Worm (Caenorhabditis elegans) whole organism, mixed stage, embryonic: ENCODE data around the gene bus-1.

Experiments
- M03D4.4 ChIP-seq: sonication (generic microtip); optimal IDR thresholded peaks from 2 replicates; lab custom pipeline; 2017; ENCODE audit warnings: mild to moderate bottlenecking, missing genetic modification characterization, missing compliant biosample characterization
- bed-3 ChIP-seq: fragments of 200-800 bp; sonication (Bioruptor generic); optimal IDR thresholded peaks from 3 replicates; lab custom pipeline; 2018; ENCODE audit warnings: mild to moderate bottlenecking, missing genetic modification characterization, moderate library complexity, missing compliant biosample characterization
- ceh-43 ChIP-seq: fragments of 200-800 bp; sonication (Bioruptor generic); optimal IDR thresholded peaks from 2 replicates; lab custom pipeline; 2018; ENCODE audit warnings: mild to moderate bottlenecking, missing genetic modification characterization, moderate library complexity, missing compliant biosample characterization
- ces-1 ChIP-seq: fragments of 150-350 bp; optimal IDR thresholded peaks from 2 replicates; lab custom pipeline; 2014; ENCODE audit warnings: missing biosample characterization, missing genetic modification reagents, missing genetic modification characterization
- cnd-1 ChIP-seq: fragments of 200-800 bp; sonication (Bioruptor generic); optimal IDR thresholded peaks from 2 replicates; lab custom pipeline; 2018; ENCODE audit warnings: mild to moderate bottlenecking, missing genetic modification characterization, missing compliant biosample characterization
- drap-1 ChIP-seq: fragments of 200-800 bp; sonication (Bioruptor generic); optimal IDR thresholded peaks from 3 replicates; lab custom pipeline; 2018; ENCODE audit warnings: mild to moderate bottlenecking, missing genetic modification characterization, missing compliant biosample characterization
- elt-1 ChIP-seq: sonication (generic microtip); optimal IDR thresholded peaks from 2 replicates; lab custom pipeline; 2017; ENCODE audit warnings: missing genetic modification characterization, mild to moderate bottlenecking, missing compliant biosample characterization, antibody characterized with exemption, moderate library complexity, borderline replicate concordance; ENCODE audit not compliant: insufficient read depth
- flh-1 ChIP-seq: fragments of 200-800 bp; sonication (Bioruptor generic); optimal IDR thresholded peaks from 2 replicates; lab custom pipeline; 2018; ENCODE audit warnings: mild to moderate bottlenecking, missing genetic modification characterization, moderate library complexity, missing compliant biosample characterization
- ham-2 ChIP-seq: fragments of 200-800 bp; sonication (Bioruptor generic); optimal IDR thresholded peaks from 2 replicates; lab custom pipeline; 2018; ENCODE audit warnings: mild to moderate bottlenecking, missing genetic modification characterization, missing compliant biosample characterization
- hlh-1 ChIP-seq: fragments of 150-350 bp; optimal IDR thresholded peaks from 2 replicates; lab custom pipeline; 2014; ENCODE audit warnings: missing biosample characterization, missing genetic modification reagents, missing genetic modification characterization
- lin-32 ChIP-seq: fragments of 200-800 bp; sonication (Bioruptor generic); optimal IDR thresholded peaks from 2 replicates; lab custom pipeline; 2018; ENCODE audit warnings: mild to moderate bottlenecking, missing genetic modification characterization, missing compliant biosample characterization
- lsy-2 ChIP-seq: fragments of 150-350 bp; optimal IDR thresholded peaks from 2 replicates; lab custom pipeline; 2014; ENCODE audit warnings: missing biosample characterization, missing genetic modification characterization
- mab-5 ChIP-seq: fragments of 150-350 bp; optimal IDR thresholded peaks from 2 replicates; lab custom pipeline; 2014; ENCODE audit warnings: missing biosample characterization, missing genetic modification characterization
- mep-1 ChIP-seq: fragments of 150-350 bp; optimal IDR thresholded peaks from 2 replicates; lab custom pipeline; 2017; ENCODE audit warnings: missing biosample characterization, missing genetic modification reagents, missing genetic modification characterization, inconsistent platforms
- nhr-12 ChIP-seq: fragments of 150-350 bp; optimal IDR thresholded peaks from 2 replicates; lab custom pipeline; 2014; ENCODE audit warnings: missing biosample characterization, missing genetic modification characterization
- nhr-2 ChIP-seq: fragments of 150-350 bp; optimal IDR thresholded peaks from 2 replicates; lab custom pipeline; 2014; ENCODE audit warnings: missing biosample characterization, missing genetic modification characterization
- nhr-237 ChIP-seq: fragments of 150-350 bp; optimal IDR thresholded peaks from 2 replicates; lab custom pipeline; 2014; ENCODE audit warnings: missing biosample characterization, missing genetic modification characterization
- nhr-28 ChIP-seq: fragments of 150-350 bp; optimal IDR thresholded peaks from 2 replicates; lab custom pipeline; 2014; ENCODE audit warnings: missing biosample characterization, missing genetic modification characterization
- pha-4 ChIP-seq: fragments of 150-350 bp; optimal IDR thresholded peaks from 2 replicates; lab custom pipeline; 2018; ENCODE audit warnings: missing biosample characterization, missing genetic modification reagents, missing genetic modification characterization
- sem-2 ChIP-seq: fragments of 200-800 bp; sonication (Bioruptor generic); optimal IDR thresholded peaks from 2 replicates; lab custom pipeline; 2018; ENCODE audit warnings: mild to moderate bottlenecking, missing genetic modification characterization, missing compliant biosample characterization
- snpc-4 ChIP-seq: fragments of 150-350 bp; optimal IDR thresholded peaks from 2 replicates; lab custom pipeline; 2014; ENCODE audit warnings: missing biosample characterization, missing genetic modification characterization
- sptf-1 ChIP-seq: sonication (generic microtip); optimal IDR thresholded peaks from 2 replicates; lab custom pipeline; 2017; ENCODE audit warnings: mild to moderate bottlenecking, missing genetic modification characterization, moderate library complexity, missing compliant biosample characterization
- tbx-8 ChIP-seq: fragments of 200-800 bp; sonication (Bioruptor generic); optimal IDR thresholded peaks from 2 replicates; lab custom pipeline; 2018; ENCODE audit warnings: mild to moderate bottlenecking, missing genetic modification characterization, moderate library complexity, missing compliant biosample characterization
- unc-120 ChIP-seq: sonication (generic microtip); optimal IDR thresholded peaks from 2 replicates; lab custom pipeline; 2017; ENCODE audit warnings: missing genetic modification characterization, missing compliant biosample characterization; ENCODE audit not compliant: poor library complexity, severe bottlenecking
- unc-39 ChIP-seq: fragments of 150-350 bp; optimal IDR thresholded peaks from 2 replicates; lab custom pipeline; 2014; ENCODE audit warnings: missing biosample characterization, missing genetic modification characterization
- unc-62 ChIP-seq: fragments of 150-350 bp; optimal IDR thresholded peaks from 2 replicates; lab custom pipeline; 2014; ENCODE audit warnings: missing biosample characterization, missing genetic modification reagents, missing genetic modification characterization
- zip-8 ChIP-seq: fragments of 150-350 bp; optimal IDR thresholded peaks from 2 replicates; lab custom pipeline; 2014; ENCODE audit warnings: missing biosample characterization, missing genetic modification characterization
- ztf-11 ChIP-seq: fragments of 150-350 bp; optimal IDR thresholded peaks from 2 replicates; lab custom pipeline; 2014; ENCODE audit warnings: missing biosample characterization, missing genetic modification characterization

bus-1 gene

DNA sequence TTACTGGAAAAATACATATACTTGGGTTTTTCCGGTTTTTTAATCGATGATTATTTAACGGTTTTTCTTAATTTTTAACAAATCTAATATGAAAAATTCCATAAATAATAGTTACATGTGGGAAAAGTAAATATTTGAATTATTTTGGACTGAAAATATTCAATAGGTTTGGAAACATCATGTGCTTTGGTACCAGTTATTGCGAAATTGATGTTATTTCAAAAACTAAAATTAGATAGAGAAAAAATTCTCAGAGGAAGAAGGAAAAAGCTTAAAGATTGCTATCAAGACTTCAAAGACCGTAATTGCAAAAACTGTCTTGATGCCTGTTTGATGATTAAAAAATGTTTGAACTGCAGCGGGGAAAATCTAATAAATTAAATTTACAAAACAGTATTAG lies 40.4 kb upstream of the bus-1 start:
- TF ChIP-seq mab-5 (tag; lab: Kevin White, UChicago) (no peak), drap-1 (GFP tag; lab: Kevin White, UChicago) (no peak), mep-1 (tag; lab: Kevin White, UChicago) (no peak), ceh-43 (no peak), bed-3 (no peak), snpc-4 (tag; lab: Kevin White, UChicago) (no peak), flh-1 (GFP tag; lab: Kevin White, UChicago) (no peak), ztf-11 (tag; lab: Kevin White, UChicago) (no peak), tbx-8 (no peak), cnd-1 (no peak), unc-120 (tag; lab: Kevin White, UChicago) (no peak), zip-8 (tag; lab: Kevin White, UChicago) (no peak), lsy-2 (no peak), nhr-12 (tag; lab: Kevin White, UChicago) (no peak), pha-4 (tag; lab: Kevin White, UChicago) (no peak), nhr-237 (tag; lab: Kevin White, UChicago) (no peak), nhr-2 (tag; lab: Kevin White, UChicago) (no peak)
- TF ChIP-seq, all 35 proteins: peak for 0

DNA sequence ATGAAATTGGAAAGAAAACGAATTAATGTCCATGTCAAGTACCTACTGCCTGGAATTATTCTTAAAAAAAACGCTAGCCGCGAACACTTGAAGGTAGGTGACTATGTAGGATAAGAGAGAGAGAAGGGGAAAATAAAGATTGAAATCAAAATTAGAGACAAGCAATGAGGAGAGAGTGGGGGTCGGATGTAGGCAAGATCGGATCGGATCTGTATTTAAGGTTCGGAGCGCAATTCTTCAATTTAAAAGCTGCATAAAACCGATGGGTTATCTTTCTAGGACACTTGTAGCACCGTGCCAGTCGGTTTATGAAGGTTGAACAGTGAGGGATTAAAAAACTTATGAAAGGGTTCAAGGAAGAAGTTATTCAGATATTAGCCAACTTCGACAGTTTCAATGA lies 38.5 kb upstream of the bus-1 start:
- TF ChIP-seq elt-1 (peak; percentile 64), sptf-1 (tag; lab: Kevin White, UChicago) (no peak)

DNA sequence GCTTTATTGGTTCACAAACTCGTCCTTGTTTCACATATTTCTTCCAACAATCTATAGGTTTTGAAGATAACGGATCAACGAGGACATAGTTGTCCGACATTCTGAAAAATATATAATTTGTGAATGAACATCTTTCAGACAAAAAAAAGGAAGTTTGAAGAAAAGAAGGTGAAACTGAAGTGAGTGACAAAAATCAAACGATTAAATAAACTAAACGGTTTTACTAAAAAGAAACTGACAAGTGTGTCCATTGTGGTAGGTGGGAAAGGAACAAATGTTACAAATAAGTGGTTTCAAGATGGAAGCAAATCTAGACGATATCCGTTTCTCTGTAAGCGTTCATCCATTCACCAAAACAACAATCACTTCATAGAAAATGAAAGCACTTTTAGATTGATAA lies 37.7 kb upstream of the bus-1 start, which contains the start of gene C25E10.12:
Gene C25E10.12, minus strand, starts transcription at position 101 of the 400 bp plus-strand sequence.
- TF ChIP-seq hlh-1 (tag; lab: Kevin White, UChicago): no peak
- TF ChIP-seq ztf-11 (tag; lab: Kevin White, UChicago): no peak
- no peak for TF ChIP-seq sptf-1 (tag; lab: Kevin White, UChicago)
- no peak for TF ChIP-seq cnd-1
- no peak for TF ChIP-seq pha-4 (tag; lab: Kevin White, UChicago)
- no peak for TF ChIP-seq nhr-12 (tag; lab: Kevin White, UChicago)
- TF ChIP-seq ham-2 (GFP tag; lab: Kevin White, UChicago): no peak
- no peak for TF ChIP-seq flh-1 (GFP tag; lab: Kevin White, UChicago)
- TF ChIP-seq unc-39 (tag; lab: Kevin White, UChicago): no peak
- TF ChIP-seq lin-32 (GFP tag; lab: Kevin White, UChicago): no peak
- TF ChIP-seq unc-120 (tag; lab: Kevin White, UChicago): no peak
- no peak for TF ChIP-seq mab-5 (tag; lab: Kevin White, UChicago)
- no peak for TF ChIP-seq bed-3
- no peak for TF ChIP-seq M03D4.4 (tag; lab: Kevin White, UChicago)

DNA sequence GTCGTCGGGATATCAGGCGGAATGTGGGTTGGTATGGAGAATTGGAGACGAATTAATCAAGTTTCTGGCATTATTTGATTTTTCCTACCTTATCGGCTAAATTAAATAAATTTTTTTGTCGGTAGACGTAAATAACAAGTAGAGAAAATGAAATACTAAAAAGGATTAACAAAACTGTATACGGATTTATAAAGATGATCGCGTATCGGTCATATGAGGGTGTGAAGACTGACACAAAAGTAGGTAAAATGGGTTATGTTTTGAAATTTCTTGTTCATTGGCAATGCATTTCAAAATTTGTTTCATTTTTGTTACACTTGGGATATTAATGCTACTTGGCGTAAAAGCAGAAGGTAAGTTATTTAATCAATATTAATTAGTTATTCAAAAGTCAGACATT lies 34.9 kb upstream of the bus-1 start, which contains the start of the genes C25E10.16 and C25E10.13:
Gene C25E10.16, minus strand, starts transcription at position 101 of the 400 bp plus-strand sequence.
Gene C25E10.13, plus strand, starts transcription at position 256 of the 400 bp plus-strand sequence.
- TF ChIP-seq lin-32 (GFP tag; lab: Kevin White, UChicago): no peak
- no peak for TF ChIP-seq hlh-1 (tag; lab: Kevin White, UChicago)
- no peak for TF ChIP-seq ceh-43
- no peak for TF ChIP-seq nhr-28
- TF ChIP-seq drap-1 (GFP tag; lab: Kevin White, UChicago): no peak
- no peak for TF ChIP-seq cnd-1
- TF ChIP-seq bed-3: no peak
- no peak for TF ChIP-seq sem-2 (GFP tag; lab: Kevin White, UChicago)
- TF ChIP-seq unc-62 (GFP tag; lab: Kevin White, UChicago): no peak

DNA sequence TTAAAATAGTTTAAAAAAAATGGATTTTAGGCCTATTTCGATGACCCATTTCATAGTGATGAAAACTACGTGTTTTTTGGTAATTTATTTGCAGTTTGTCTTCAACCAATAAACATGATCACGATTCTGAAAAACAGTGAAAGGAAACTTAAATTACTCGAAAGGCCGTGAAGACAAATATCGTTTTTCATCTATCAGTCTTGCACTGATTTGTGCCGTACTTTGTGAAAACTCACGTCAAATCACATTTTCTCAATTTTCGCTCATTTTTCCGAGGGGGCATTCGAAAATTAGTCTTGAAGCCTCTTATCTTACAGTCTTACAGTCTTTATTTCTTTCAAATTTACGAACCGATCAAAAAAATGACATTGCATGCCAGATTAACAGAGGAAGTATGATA lies 34.0 kb upstream of the bus-1 start, which contains the start of gene C25E10.11:
Gene C25E10.11, minus strand, starts transcription at position 101 of the 400 bp plus-strand sequence.
- TF ChIP-seq unc-62 (GFP tag; lab: Kevin White, UChicago) (no peak), elt-1 (no peak), pha-4 (tag; lab: Kevin White, UChicago) (no peak), tbx-8 (no peak), ham-2 (GFP tag; lab: Kevin White, UChicago) (no peak), M03D4.4 (tag; lab: Kevin White, UChicago) (no peak), sptf-1 (tag; lab: Kevin White, UChicago) (no peak), ces-1 (no peak), unc-120 (tag; lab: Kevin White, UChicago) (no peak), flh-1 (GFP tag; lab: Kevin White, UChicago) (no peak), nhr-28 (no peak), bed-3 (no peak)
